Worm (Caenorhabditis elegans) whole organism, early embryonic: ENCODE data around the gene lntl-1.

ENCODE experiments used
- B0310.2 ChIP-seq: sonication (generic microtip); optimal IDR thresholded peaks from 2 replicates; lab custom pipeline; 2016; ENCODE audit warnings: mild to moderate bottlenecking, missing genetic modification characterization, missing compliant biosample characterization
- F13C5.2 ChIP-seq: sonication (generic microtip); optimal IDR thresholded peaks from 2 replicates; lab custom pipeline; 2017; ENCODE audit warnings: mild to moderate bottlenecking, missing genetic modification characterization, inconsistent platforms, missing compliant biosample characterization
- aly-1 ChIP-seq: sonication (generic microtip); optimal IDR thresholded peaks from 2 replicates; lab custom pipeline; 2016; ENCODE audit warnings: missing genetic modification characterization, missing compliant biosample characterization
- ama-1 ChIP-seq: fragments of 150-350 bp; optimal IDR thresholded peaks from 2 replicates; lab custom pipeline; 2014
- ceh-13 ChIP-seq: fragments of 200-800 bp; sonication (Bioruptor generic); optimal IDR thresholded peaks from 2 replicates; lab custom pipeline; 2018; ENCODE audit warnings: mild to moderate bottlenecking, missing genetic modification characterization, missing compliant biosample characterization
- ceh-36 ChIP-seq: sonication (generic microtip); optimal IDR thresholded peaks from 2 replicates; lab custom pipeline; 2016; ENCODE audit warnings: missing genetic modification characterization, inconsistent platforms, missing compliant biosample characterization
- ets-7 ChIP-seq: sonication (generic microtip); optimal IDR thresholded peaks from 2 replicates; lab custom pipeline; 2016; ENCODE audit warnings: missing genotype, missing genetic modification characterization, missing compliant biosample characterization
- flt-1 ChIP-seq: fragments of 200-800 bp; sonication (Bioruptor generic); IDR thresholded peaks from 2 replicates; pipeline ENCODE4 v1.3.6; 2022; ENCODE audit warnings: missing genetic modification characterization, missing compliant biosample characterization
- hmbx-1 ChIP-seq: sonication (generic microtip); optimal IDR thresholded peaks from 2 replicates; lab custom pipeline; 2016; ENCODE audit warnings: mild to moderate bottlenecking, missing genetic modification characterization, missing compliant biosample characterization
- hmg-4 ChIP-seq: fragments of 200-800 bp; sonication (Bioruptor generic); optimal IDR thresholded peaks from 2 replicates; lab custom pipeline; 2018; ENCODE audit warnings: mild to moderate bottlenecking, missing genetic modification characterization, missing compliant biosample characterization
- hnd-1 ChIP-seq: sonication (generic microtip); optimal IDR thresholded peaks from 2 replicates; lab custom pipeline; 2016; ENCODE audit warnings: missing genetic modification characterization, missing compliant biosample characterization
- pes-1 ChIP-seq: fragments of 200-800 bp; sonication (Bioruptor generic); IDR thresholded peaks from 2 replicates; pipeline ENCODE4 v1.3.6; 2022; ENCODE audit warnings: missing genetic modification reagents, missing genetic modification characterization, missing compliant biosample characterization
- scrt-1 ChIP-seq: fragments of 200-800 bp; sonication (Bioruptor generic); IDR thresholded peaks from 2 replicates; pipeline ENCODE4 v1.3.6; 2022; ENCODE audit warnings: missing genetic modification characterization, missing compliant biosample characterization
- sea-1 ChIP-seq: fragments of 200-800 bp; sonication (Bioruptor generic); conservative IDR thresholded peaks from 2 replicates; pipeline ENCODE4 v1.3.6; 2022; ENCODE audit warnings: missing genetic modification characterization, missing compliant biosample characterization
- tbx-11 ChIP-seq: fragments of 200-800 bp; sonication (Bioruptor generic); IDR thresholded peaks from 2 replicates; pipeline ENCODE4 v1.3.6; 2022; ENCODE audit warnings: missing genetic modification characterization, missing compliant biosample characterization
- tbx-37 ChIP-seq: fragments of 200-800 bp; sonication (Bioruptor generic); conservative IDR thresholded peaks from 2 replicates; pipeline ENCODE4 v1.3.6; 2022; ENCODE audit warnings: missing genetic modification reagents, missing genetic modification characterization, missing compliant biosample characterization
- tra-4 ChIP-seq: sonication (generic microtip); optimal IDR thresholded peaks from 2 replicates; lab custom pipeline; 2017; ENCODE audit warnings: missing genetic modification characterization, missing compliant biosample characterization

Gene lntl-1

ce11 chrIV:5765652-5766051, 41.2 kb downstream of the lntl-1 start:
- no peak for TF ChIP-seq B0310.2 (tag; lab: Kevin White, UChicago)
- TF ChIP-seq flt-1, result no peak
- TF ChIP-seq scrt-1 (GFP tag; lab: Robert Waterston, UW), result no peak
- TF ChIP-seq ets-7 (tag; lab: Kevin White, UChicago), result no peak

ce11 chrIV:5764392-5764791, 42.5 kb downstream of the lntl-1 start:
- TF ChIP-seq hnd-1 (tag; lab: Kevin White, UChicago), result no peak
- TF ChIP-seq scrt-1 (GFP tag; lab: Robert Waterston, UW), result no peak
- no peak for TF ChIP-seq flt-1
- TF ChIP-seq aly-1, result no peak
- no peak for TF ChIP-seq F13C5.2
- TF ChIP-seq tbx-11, result no peak
- no peak for TF ChIP-seq sea-1 (GFP tag; lab: Robert Waterston, UW)
- TF ChIP-seq ceh-36 (tag; lab: Kevin White, UChicago), result no peak
- TF ChIP-seq B0310.2 (tag; lab: Kevin White, UChicago), result no peak

- TF ChIP-seq hmg-4 (GFP tag; lab: Kevin White, UChicago) (no peak), hmbx-1 (tag; lab: Kevin White, UChicago) (no peak), aly-1 (no peak), tbx-11 (no peak), ets-7 (tag; lab: Kevin White, UChicago) (no peak), pes-1 (GFP tag; lab: Robert Waterston, UW) (no peak), ceh-13 (no peak), flt-1 (no peak), tra-4 (tag; lab: Kevin White, UChicago) (no peak), sea-1 (GFP tag; lab: Robert Waterston, UW) (no peak), hnd-1 (tag; lab: Kevin White, UChicago) (no peak), tbx-37 (GFP tag; lab: Robert Waterston, UW) (no peak)
Observed at ce11 chrIV:5762770-5763169, 44.1 kb downstream of the lntl-1 start.

ce11 chrIV:5761211-5761907, 45.5 kb downstream of the lntl-1 start:
- TF ChIP-seq tbx-37 (GFP tag; lab: Robert Waterston, UW) (no peak), ceh-13 (no peak), ama-1 (lab: Kevin White, UChicago) (no peak), hnd-1 (tag; lab: Kevin White, UChicago) (no peak)

- TF ChIP-seq ets-7 (tag; lab: Kevin White, UChicago) (no peak), pes-1 (GFP tag; lab: Robert Waterston, UW) (no peak), ceh-13 (no peak), ceh-36 (tag; lab: Kevin White, UChicago) (no peak), flt-1 (no peak), tbx-37 (GFP tag; lab: Robert Waterston, UW) (no peak), aly-1 (no peak), tra-4 (tag; lab: Kevin White, UChicago) (no peak), hnd-1 (tag; lab: Kevin White, UChicago) (no peak), F13C5.2 (no peak)
Observed at ce11 chrIV:5760656-5761055, 46.2 kb downstream of the lntl-1 start.

ce11 chrIV:5758695-5759094, 48.2 kb downstream of the lntl-1 start:
- no peak for TF ChIP-seq aly-1

- no peak for TF ChIP-seq tbx-37 (GFP tag; lab: Robert Waterston, UW)
- TF ChIP-seq sea-1 (GFP tag; lab: Robert Waterston, UW), result no peak
- no peak for TF ChIP-seq aly-1
- TF ChIP-seq tbx-11, result no peak
- no peak for TF ChIP-seq flt-1
- TF ChIP-seq ceh-13, result no peak
- TF ChIP-seq ama-1 (lab: Kevin White, UChicago), result no peak
- no peak for TF ChIP-seq hnd-1 (tag; lab: Kevin White, UChicago)
- TF ChIP-seq hmbx-1 (tag; lab: Kevin White, UChicago), result no peak
- no peak for TF ChIP-seq F13C5.2
- TF ChIP-seq ets-7 (tag; lab: Kevin White, UChicago), result no peak
- no peak for TF ChIP-seq B0310.2 (tag; lab: Kevin White, UChicago)
- TF ChIP-seq scrt-1 (GFP tag; lab: Robert Waterston, UW), result no peak
- TF ChIP-seq ceh-36 (tag; lab: Kevin White, UChicago), result no peak
- TF ChIP-seq tra-4 (tag; lab: Kevin White, UChicago), result no peak
- TF ChIP-seq hmg-4 (GFP tag; lab: Kevin White, UChicago), result no peak
- no peak for TF ChIP-seq pes-1 (GFP tag; lab: Robert Waterston, UW)
Observed at ce11 chrIV:5757762-5758161, 49.1 kb downstream of the lntl-1 start, which contains the start of gene nhr-46. Gene nhr-46, minus strand, starts transcription at chrIV:5757862.

ce11 chrIV:5755922-5756321, 51.0 kb downstream of the lntl-1 start:
- no peak for TF ChIP-seq tbx-11

- TF ChIP-seq tbx-37 (GFP tag; lab: Robert Waterston, UW), result no peak
- no peak for TF ChIP-seq hnd-1 (tag; lab: Kevin White, UChicago)
- no peak for TF ChIP-seq B0310.2 (tag; lab: Kevin White, UChicago)
- TF ChIP-seq tra-4 (tag; lab: Kevin White, UChicago), result no peak
- no peak for TF ChIP-seq ets-7 (tag; lab: Kevin White, UChicago)
- no peak for TF ChIP-seq sea-1 (GFP tag; lab: Robert Waterston, UW)
- no peak for TF ChIP-seq pes-1 (GFP tag; lab: Robert Waterston, UW)
- TF ChIP-seq ama-1 (lab: Kevin White, UChicago), result no peak
- no peak for TF ChIP-seq hmbx-1 (tag; lab: Kevin White, UChicago)
- TF ChIP-seq hmg-4 (GFP tag; lab: Kevin White, UChicago), result no peak
- no peak for TF ChIP-seq tbx-11
- no peak for TF ChIP-seq scrt-1 (GFP tag; lab: Robert Waterston, UW)
Observed at ce11 chrIV:5754821-5755220, 52.1 kb downstream of the lntl-1 start.
